Worm (Caenorhabditis elegans) whole organism, late embryonic: ENCODE data around the gene C18D1.2.
"Not testable (repeated sequence)": the region's sequence is repeated elsewhere in the genome, so short reads cannot be mapped to it uniquely, and the experiment has no call there.

ENCODE experiments used
- C08G9.2 ChIP-seq: sonication (generic microtip); optimal IDR thresholded peaks from 2 replicates; lab custom pipeline; 2016; ENCODE audit warnings: mild to moderate bottlenecking, missing genetic modification characterization, moderate library complexity, missing compliant biosample characterization
- F13H6.1 ChIP-seq: sonication (generic microtip); optimal IDR thresholded peaks from 2 replicates; lab custom pipeline; 2016; ENCODE audit warnings: missing genetic modification characterization, missing compliant biosample characterization
- K09A11.1 ChIP-seq: sonication (generic microtip); optimal IDR thresholded peaks from 2 replicates; lab custom pipeline; 2017; ENCODE audit warnings: antibody characterized with exemption, mild to moderate bottlenecking, missing genetic modification characterization, missing compliant biosample characterization; ENCODE audit not compliant: insufficient read depth
- ahr-1 ChIP-seq: sonication (generic microtip); optimal IDR thresholded peaks from 2 replicates; lab custom pipeline; 2016; ENCODE audit warnings: missing genetic modification characterization, missing compliant biosample characterization
- ceh-14 ChIP-seq: sonication (generic microtip); optimal IDR thresholded peaks from 2 replicates; lab custom pipeline; 2016; ENCODE audit warnings: missing genotype, missing genetic modification characterization, missing compliant biosample characterization
- ceh-18 ChIP-seq: sonication (generic microtip); optimal IDR thresholded peaks from 2 replicates; lab custom pipeline; 2016; ENCODE audit warnings: missing genetic modification characterization, missing compliant biosample characterization
- ceh-19 ChIP-seq: fragments of 200-800 bp; sonication (Bioruptor generic); optimal IDR thresholded peaks from 2 replicates; lab custom pipeline; 2018; ENCODE audit warnings: mild to moderate bottlenecking, missing genetic modification characterization, missing compliant biosample characterization
- ceh-2 ChIP-seq: sonication (generic microtip); optimal IDR thresholded peaks from 2 replicates; lab custom pipeline; 2016; ENCODE audit warnings: missing genotype, missing genetic modification characterization, missing compliant biosample characterization
- ceh-30 ChIP-seq: fragments of 150-350 bp; optimal IDR thresholded peaks from 2 replicates; lab custom pipeline; 2014; ENCODE audit warnings: missing biosample characterization, missing genetic modification characterization
- ceh-31 ChIP-seq: sonication (generic microtip); optimal IDR thresholded peaks from 2 replicates; lab custom pipeline; 2016; ENCODE audit warnings: missing genetic modification characterization, missing compliant biosample characterization
- ceh-34 ChIP-seq: sonication (generic microtip); optimal IDR thresholded peaks from 2 replicates; lab custom pipeline; 2016; ENCODE audit warnings: mild to moderate bottlenecking, missing genetic modification characterization, missing compliant biosample characterization
- ceh-45 ChIP-seq: fragments of 200-800 bp; sonication (Bioruptor generic); IDR thresholded peaks from 2 replicates; pipeline ENCODE4 v1.3.6; 2022; ENCODE audit warnings: missing genetic modification reagents, missing genetic modification characterization, missing compliant biosample characterization
- che-1 ChIP-seq: sonication (generic microtip); optimal IDR thresholded peaks from 2 replicates; lab custom pipeline; 2016; ENCODE audit warnings: mild to moderate bottlenecking, missing genetic modification characterization, missing compliant biosample characterization
- dve-1 ChIP-seq: sonication (generic microtip); optimal IDR thresholded peaks from 2 replicates; lab custom pipeline; 2017; ENCODE audit warnings: antibody characterized with exemption, mild to moderate bottlenecking, missing genetic modification characterization, missing compliant biosample characterization
- elt-2 ChIP-seq: sonication (generic microtip); optimal IDR thresholded peaks from 2 replicates; lab custom pipeline; 2016; ENCODE audit warnings: missing genetic modification reagents, missing genetic modification characterization, missing compliant biosample characterization
- ets-4 ChIP-seq: sonication (generic microtip); optimal IDR thresholded peaks from 2 replicates; lab custom pipeline; 2016; ENCODE audit warnings: missing genetic modification characterization, missing compliant biosample characterization
- fax-1 ChIP-seq: sonication (generic microtip); optimal IDR thresholded peaks from 2 replicates; lab custom pipeline; 2016; ENCODE audit warnings: missing genotype, missing genetic modification characterization, missing compliant biosample characterization
- fkh-6 ChIP-seq: sonication (generic microtip); optimal IDR thresholded peaks from 2 replicates; lab custom pipeline; 2016; ENCODE audit warnings: missing genetic modification characterization, missing compliant biosample characterization
- hlh-13 ChIP-seq: fragments of 200-800 bp; sonication (Bioruptor generic); optimal IDR thresholded peaks from 2 replicates; lab custom pipeline; 2018; ENCODE audit warnings: mild to moderate bottlenecking, missing genetic modification characterization, missing compliant biosample characterization
- hlh-15 ChIP-seq: sonication (generic microtip); optimal IDR thresholded peaks from 2 replicates; lab custom pipeline; 2016; ENCODE audit warnings: missing genetic modification characterization, missing compliant biosample characterization
- hlh-30 ChIP-seq: sonication (generic microtip); optimal IDR thresholded peaks from 2 replicates; lab custom pipeline; 2017; ENCODE audit warnings: antibody characterized with exemption, missing genetic modification characterization, missing compliant biosample characterization; ENCODE audit not compliant: insufficient read depth
- lim-6 ChIP-seq: sonication (generic microtip); optimal IDR thresholded peaks from 2 replicates; lab custom pipeline; 2016; ENCODE audit warnings: missing genetic modification characterization, missing compliant biosample characterization
- lin-11 ChIP-seq: fragments of 200-800 bp; sonication (Bioruptor generic); optimal IDR thresholded peaks from 2 replicates; lab custom pipeline; 2018; ENCODE audit warnings: mild to moderate bottlenecking, missing genetic modification characterization, missing compliant biosample characterization
- madf-2 ChIP-seq: sonication (generic microtip); optimal IDR thresholded peaks from 2 replicates; lab custom pipeline; 2017; ENCODE audit warnings: missing genetic modification characterization, missing compliant biosample characterization
- mec-3 ChIP-seq: sonication (generic microtip); optimal IDR thresholded peaks from 2 replicates; lab custom pipeline; 2016; ENCODE audit warnings: borderline replicate concordance, missing genetic modification characterization, missing compliant biosample characterization
- nfya-1 ChIP-seq: sonication (generic microtip); optimal IDR thresholded peaks from 2 replicates; lab custom pipeline; 2017; ENCODE audit warnings: missing genetic modification characterization, mild to moderate bottlenecking, missing compliant biosample characterization, antibody characterized with exemption, moderate library complexity
- npax-4 ChIP-seq: sonication (generic microtip); optimal IDR thresholded peaks from 2 replicates; lab custom pipeline; 2016; ENCODE audit warnings: missing genetic modification characterization, missing compliant biosample characterization
- odd-2 ChIP-seq: sonication (generic microtip); optimal IDR thresholded peaks from 2 replicates; lab custom pipeline; 2017; ENCODE audit warnings: antibody characterized with exemption, mild to moderate bottlenecking, missing genetic modification characterization, missing compliant biosample characterization
- pag-3 ChIP-seq: sonication (generic microtip); optimal IDR thresholded peaks from 2 replicates; lab custom pipeline; 2016; ENCODE audit warnings: missing compliant biosample characterization, missing genetic modification characterization, borderline replicate concordance
- pha-2 ChIP-seq: sonication (generic microtip); optimal IDR thresholded peaks from 2 replicates; lab custom pipeline; 2017; ENCODE audit warnings: mild to moderate bottlenecking, missing genetic modification characterization, missing compliant biosample characterization
- pqm-1 ChIP-seq: sonication (generic microtip); optimal IDR thresholded peaks from 2 replicates; lab custom pipeline; 2016; ENCODE audit warnings: missing genetic modification characterization, missing compliant biosample characterization
- ref-2 ChIP-seq: sonication (generic microtip); optimal IDR thresholded peaks from 2 replicates; lab custom pipeline; 2016; ENCODE audit warnings: missing genetic modification characterization, missing compliant biosample characterization
- rnt-1 ChIP-seq: sonication (generic microtip); optimal IDR thresholded peaks from 2 replicates; lab custom pipeline; 2016; ENCODE audit warnings: missing genetic modification characterization, missing compliant biosample characterization
- sox-2 ChIP-seq: fragments of 200-800 bp; sonication (Bioruptor generic); IDR thresholded peaks from 2 replicates; pipeline ENCODE4 v1.3.6; 2022; ENCODE audit warnings: missing genetic modification reagents, missing genetic modification characterization, missing compliant biosample characterization
- sox-4 ChIP-seq: sonication (generic microtip); optimal IDR thresholded peaks from 2 replicates; lab custom pipeline; 2017; ENCODE audit warnings: mild to moderate bottlenecking, missing genetic modification characterization, inconsistent platforms, missing compliant biosample characterization
- tbx-2 ChIP-seq: sonication (generic microtip); optimal IDR thresholded peaks from 2 replicates; lab custom pipeline; 2016; ENCODE audit warnings: missing genetic modification characterization, missing compliant biosample characterization
- tbx-7 ChIP-seq: sonication (generic microtip); optimal IDR thresholded peaks from 2 replicates; lab custom pipeline; 2016; ENCODE audit warnings: missing genotype, missing genetic modification characterization, missing compliant biosample characterization
- ttx-3 ChIP-seq: sonication (generic microtip); optimal IDR thresholded peaks from 2 replicates; lab custom pipeline; 2016; ENCODE audit warnings: missing genetic modification reagents, missing genetic modification characterization, missing compliant biosample characterization
- unc-3 ChIP-seq, 2 experiments: fragments of 200-800 bp in 1 of 2; sonication (Bioruptor generic) in 1 of 2; sonication (generic microtip) in 1 of 2; conservative IDR thresholded peaks in 1 of 2; optimal IDR thresholded peaks in 1 of 2; 2 replicates each; pipeline versions ENCODE4 v1.3.6 to Lab custom; 2016 to 2022; ENCODE audit warnings: missing compliant biosample characterization in 2 of 2, missing genetic modification characterization in 2 of 2, missing genetic modification reagents in 1 of 2
- unc-42 ChIP-seq: sonication (generic microtip); optimal IDR thresholded peaks from 2 replicates; lab custom pipeline; 2016; ENCODE audit warnings: missing genotype, missing genetic modification characterization, missing compliant biosample characterization
- unc-86 ChIP-seq: sonication (generic microtip); optimal IDR thresholded peaks from 2 replicates; lab custom pipeline; 2016; ENCODE audit warnings: missing genetic modification characterization, missing compliant biosample characterization
- zip-5 ChIP-seq: sonication (generic microtip); optimal IDR thresholded peaks from 2 replicates; lab custom pipeline; 2016; ENCODE audit warnings: missing genetic modification characterization, missing compliant biosample characterization

The C18D1.2 gene

ce11 chrII:10029044-10029443 lies 27.7 kb upstream of the C18D1.2 start:
- no peak for TF ChIP-seq ceh-19
- TF ChIP-seq mec-3: no peak
- TF ChIP-seq ceh-2 (tag; lab: Kevin White, UChicago): no peak
- no peak for TF ChIP-seq pha-2 (tag; lab: Kevin White, UChicago)
- no peak for TF ChIP-seq sox-4 (tag; lab: Kevin White, UChicago)
- no peak for TF ChIP-seq ceh-30
- TF ChIP-seq pag-3 (tag; lab: Kevin White, UChicago): no peak
- TF ChIP-seq unc-42 (tag; lab: Kevin White, UChicago): no peak
- TF ChIP-seq lin-11 (tag; lab: Kevin White, UChicago): no peak
- TF ChIP-seq odd-2 (tag; lab: Kevin White, UChicago): no peak
- no peak for TF ChIP-seq npax-4 (tag; lab: Kevin White, UChicago)
- TF ChIP-seq hlh-13 (GFP tag; lab: Kevin White, UChicago): no peak
- no peak for TF ChIP-seq che-1
- TF ChIP-seq ceh-18 (tag; lab: Kevin White, UChicago): no peak

- no peak for TF ChIP-seq hlh-15 (tag; lab: Kevin White, UChicago)
- TF ChIP-seq ceh-18 (tag; lab: Kevin White, UChicago): no peak
- TF ChIP-seq fkh-6 (tag; lab: Kevin White, UChicago): no peak
- no peak for TF ChIP-seq ceh-19
- no peak for TF ChIP-seq madf-2 (tag; lab: Kevin White, UChicago)
- TF ChIP-seq C08G9.2 (tag; lab: Kevin White, UChicago): no peak
- TF ChIP-seq fax-1 (tag; lab: Kevin White, UChicago): no peak
- no peak for TF ChIP-seq ref-2
- TF ChIP-seq ceh-14 (tag; lab: Kevin White, UChicago): no peak
- no peak for TF ChIP-seq K09A11.1
- no peak for TF ChIP-seq lim-6 (tag; lab: Kevin White, UChicago)
Measured at ce11 chrII:10029890-10030289, 26.9 kb upstream of the C18D1.2 start, which contains the start of gene ttc-36. ttc-36 (plus strand) TSS chrII:10030190.

ce11 chrII:10033163-10033871 lies 23.5 kb upstream of the C18D1.2 start, which contains the start of gene mtcu-2:
mtcu-2 (minus strand) TSS chrII:10033213.
- peak; percentile 5 for TF ChIP-seq pqm-1 (tag; lab: Kevin White, UChicago)
- peak; percentile 85 for TF ChIP-seq ceh-31 (tag; lab: Kevin White, UChicago)
- TF ChIP-seq ceh-14 (tag; lab: Kevin White, UChicago): peak; percentile 60
- TF ChIP-seq lim-6 (tag; lab: Kevin White, UChicago): peak; percentile 49
- peak; percentile 66 for TF ChIP-seq C08G9.2 (tag; lab: Kevin White, UChicago)
- peak; percentile 76 for TF ChIP-seq nfya-1 (tag; lab: Kevin White, UChicago)
- TF ChIP-seq rnt-1 (tag; lab: Kevin White, UChicago): peak; percentile 56
- peak; percentile 54 for TF ChIP-seq ceh-34
- peak; percentile 74 for TF ChIP-seq ets-4 (tag; lab: Kevin White, UChicago)
- TF ChIP-seq fax-1 (tag; lab: Kevin White, UChicago): peak; percentile 23
- peak; percentile 36 for TF ChIP-seq elt-2 (tag; lab: Kevin White, UChicago)
- peak; percentile 47 for TF ChIP-seq ref-2
- peak; percentile 73 for TF ChIP-seq sox-2 (GFP tag; lab: Robert Waterston, UW)
- peak; percentile 16 for TF ChIP-seq tbx-7 (tag; lab: Kevin White, UChicago)
- peak; percentile 33 for TF ChIP-seq dve-1 (tag; lab: Kevin White, UChicago)
- TF ChIP-seq ceh-18 (tag; lab: Kevin White, UChicago): peak; percentile 45
- TF ChIP-seq hlh-30: peak; percentile 10
- TF ChIP-seq unc-86 (tag; lab: Kevin White, UChicago): peak; percentile 2
- TF ChIP-seq ceh-45: peak; percentile 95
- TF ChIP-seq ahr-1: peak; percentile 19
- peak; percentile 83 for TF ChIP-seq unc-3 (GFP tag; conservative IDR thresholded peaks at IDR 0.05; lab: Robert Waterston, UW)
- not testable (repeated sequence) for TF ChIP-seq unc-3 (tag; optimal IDR thresholded peaks at IDR 0.05; lab: Kevin White, UChicago)
- TF ChIP-seq F13H6.1 (tag; lab: Kevin White, UChicago): peak; percentile 32
- TF ChIP-seq zip-5 (tag; lab: Kevin White, UChicago): peak; percentile 10
- TF ChIP-seq ttx-3: peak; percentile 0
- TF ChIP-seq ceh-2 (tag; lab: Kevin White, UChicago): peak; percentile 53
- peak; percentile 75 for TF ChIP-seq tbx-2
